Worm (Caenorhabditis elegans) whole organism, L4 larva: ENCODE data around the gene fip-4.

Experiments used
- D1046.2 ChIP-seq: fragments of 200-800 bp; sonication (Bioruptor generic); IDR thresholded peaks from 2 replicates; pipeline ENCODE4 v1.3.6; 2022; ENCODE audit warnings: missing genetic modification characterization, missing compliant biosample characterization
- F26F4.8 ChIP-seq: fragments of 200-800 bp; sonication (Bioruptor generic); conservative IDR thresholded peaks from 2 replicates; pipeline ENCODE4 v1.3.6; 2022; ENCODE audit warnings: missing genetic modification characterization, missing compliant biosample characterization
- F37D6.2 ChIP-seq: sonication (generic microtip); optimal IDR thresholded peaks from 2 replicates; lab custom pipeline; 2016; ENCODE audit warnings: mild to moderate bottlenecking, missing genetic modification characterization, missing compliant biosample characterization
- F44E2.7 ChIP-seq: fragments of 200-800 bp; sonication (Bioruptor generic); IDR thresholded peaks from 2 replicates; pipeline ENCODE4 v2.1.2; 2022; ENCODE audit warnings: missing genetic modification characterization, missing compliant biosample characterization
- F49E8.2 ChIP-seq: sonication (generic microtip); optimal IDR thresholded peaks from 2 replicates; lab custom pipeline; 2016; ENCODE audit warnings: missing compliant biosample characterization, mild to moderate bottlenecking, missing genetic modification characterization, borderline replicate concordance
- R02D3.7 ChIP-seq: fragments of 150-350 bp; sonication (generic microtip); optimal IDR thresholded peaks from 3 replicates; lab custom pipeline; 2014; ENCODE audit warnings: missing biosample characterization, missing genetic modification characterization
- Y5F2A.4 ChIP-seq: fragments of 200-800 bp; sonication (Bioruptor generic); optimal IDR thresholded peaks from 2 replicates; lab custom pipeline; 2018; ENCODE audit warnings: mild to moderate bottlenecking, missing genetic modification characterization, missing compliant biosample characterization
- Y75B8A.6 ChIP-seq: fragments of 200-800 bp; sonication (Bioruptor generic); IDR thresholded peaks from 2 replicates; pipeline ENCODE4 v1.3.6; 2022; ENCODE audit warnings: missing genetic modification reagents, missing genetic modification characterization, missing compliant biosample characterization
- ZK546.5 ChIP-seq, 2 experiments: sonication (generic microtip); optimal IDR thresholded peaks; 2 replicates each; lab custom pipeline; 2017; ENCODE audit warnings: missing biosample characterization in 2 of 2, missing genetic modification characterization in 2 of 2
- aha-1 ChIP-seq: fragments of 150-350 bp; peaks from one replicate; lab custom pipeline; 2014; ENCODE audit warnings: missing biosample characterization, missing genetic modification characterization
- ceh-44 ChIP-seq: fragments of 200-800 bp; sonication (Bioruptor generic); IDR thresholded peaks from 2 replicates; pipeline ENCODE4 v1.3.6; 2022; ENCODE audit warnings: missing genetic modification reagents, missing genetic modification characterization, missing compliant biosample characterization
- ceh-62 ChIP-seq: sonication (generic microtip); optimal IDR thresholded peaks from 2 replicates; lab custom pipeline; 2017; ENCODE audit warnings: missing biosample characterization, missing genetic modification characterization
- ctbp-1 ChIP-seq: fragments of 200-800 bp; sonication (Bioruptor generic); IDR thresholded peaks from 2 replicates; pipeline ENCODE4 v1.3.6; 2022; ENCODE audit warnings: missing genetic modification reagents, missing genetic modification characterization, missing compliant biosample characterization
- daf-16 ChIP-seq, 3 experiments: sonication (generic microtip); optimal IDR thresholded peaks; 2 replicates each; lab custom pipeline; 2016 to 2017; ENCODE audit warnings: missing genetic modification characterization in 3 of 3, missing genetic modification reagents in 3 of 3, mild to moderate bottlenecking in 2 of 3, missing compliant biosample characterization in 2 of 3, missing biosample characterization in 1 of 3, moderate library complexity in 1 of 3
- daf-19 ChIP-seq: fragments of 200-800 bp; sonication (Bioruptor generic); conservative IDR thresholded peaks from 2 replicates; pipeline ENCODE4 v1.3.6; 2022; ENCODE audit warnings: missing genetic modification characterization, missing compliant biosample characterization
- dmd-9 ChIP-seq: fragments of 200-800 bp; sonication (Bioruptor generic); IDR thresholded peaks from 2 replicates; pipeline ENCODE4 v1.3.6; 2022; ENCODE audit warnings: missing genetic modification reagents, missing genetic modification characterization, missing compliant biosample characterization
- dpl-1 ChIP-seq: fragments of 150-350 bp; optimal IDR thresholded peaks from 2 replicates; lab custom pipeline; 2014; ENCODE audit warnings: missing biosample characterization, missing genetic modification reagents, missing genetic modification characterization
- duxl-1 ChIP-seq: sonication (generic microtip); optimal IDR thresholded peaks from 2 replicates; lab custom pipeline; 2016; ENCODE audit warnings: mild to moderate bottlenecking, missing genetic modification characterization, moderate library complexity, missing compliant biosample characterization; ENCODE audit not compliant: poor library complexity
- dve-1 ChIP-seq: sonication (generic microtip); optimal IDR thresholded peaks from 2 replicates; lab custom pipeline; 2017; ENCODE audit warnings: antibody characterized with exemption, mild to moderate bottlenecking, missing genetic modification characterization, missing compliant biosample characterization; ENCODE audit not compliant: insufficient read depth
- gei-8 ChIP-seq: fragments of 200-800 bp; sonication (Bioruptor generic); optimal IDR thresholded peaks from 2 replicates; lab custom pipeline; 2018; ENCODE audit warnings: mild to moderate bottlenecking, missing genetic modification characterization, missing compliant biosample characterization
- hif-1 ChIP-seq, 2 experiments: sonication (generic microtip); optimal IDR thresholded peaks; 2 replicates each; lab custom pipeline; 2016 to 2017; ENCODE audit warnings: missing compliant biosample characterization in 2 of 2, missing genetic modification characterization in 2 of 2, missing genetic modification reagents in 2 of 2, missing genotype in 2 of 2, mild to moderate bottlenecking in 1 of 2
- hlh-30 ChIP-seq: sonication (generic microtip); optimal IDR thresholded peaks from 2 replicates; lab custom pipeline; 2017; ENCODE audit warnings: antibody characterized with exemption, mild to moderate bottlenecking, missing genetic modification characterization, missing compliant biosample characterization; ENCODE audit not compliant: insufficient read depth
- lin-13 ChIP-seq: fragments of 150-350 bp; optimal IDR thresholded peaks from 2 replicates; lab custom pipeline; 2014; ENCODE audit warnings: missing biosample characterization, missing genetic modification reagents, missing genetic modification characterization
- lin-29 ChIP-seq: fragments of 200-800 bp; sonication (Bioruptor generic); IDR thresholded peaks from 2 replicates; pipeline ENCODE4 v1.3.6; 2022; ENCODE audit warnings: missing genetic modification reagents, missing genetic modification characterization, missing compliant biosample characterization
- lin-38 ChIP-seq: fragments of 200-800 bp; sonication (Bioruptor generic); IDR thresholded peaks from 2 replicates; pipeline ENCODE4 v1.3.6; 2022; ENCODE audit warnings: missing genetic modification reagents, missing genetic modification characterization, missing compliant biosample characterization
- lir-3 ChIP-seq: sonication (generic microtip); optimal IDR thresholded peaks from 2 replicates; lab custom pipeline; 2016; ENCODE audit warnings: mild to moderate bottlenecking, missing genetic modification characterization, missing compliant biosample characterization
- madf-9 ChIP-seq: fragments of 200-800 bp; sonication (Bioruptor generic); conservative IDR thresholded peaks from 2 replicates; pipeline ENCODE4 v1.3.6; 2022; ENCODE audit warnings: missing genetic modification reagents, missing genetic modification characterization, missing compliant biosample characterization
- mdl-1 ChIP-seq, 2 experiments: fragments of 150-350 bp in 1 of 2; sonication (generic microtip) in 1 of 2; optimal IDR thresholded peaks; 2 replicates each; lab custom pipeline; 2014 to 2017; ENCODE audit warnings: missing biosample characterization in 2 of 2, missing genetic modification characterization in 2 of 2
- mxl-3 ChIP-seq: fragments of 200-800 bp; sonication (Bioruptor generic); optimal IDR thresholded peaks from 2 replicates; lab custom pipeline; 2018; ENCODE audit warnings: mild to moderate bottlenecking, missing genetic modification characterization, missing compliant biosample characterization
- nhr-10 ChIP-seq: fragments of 150-350 bp; optimal IDR thresholded peaks from 2 replicates; lab custom pipeline; 2014; ENCODE audit warnings: missing biosample characterization, missing genetic modification characterization
- nhr-102 ChIP-seq: sonication (generic microtip); optimal IDR thresholded peaks from 2 replicates; lab custom pipeline; 2016; ENCODE audit warnings: mild to moderate bottlenecking, missing genetic modification characterization, moderate library complexity, missing compliant biosample characterization
- nhr-11 ChIP-seq: fragments of 150-350 bp; optimal IDR thresholded peaks from 2 replicates; lab custom pipeline; 2014; ENCODE audit warnings: missing biosample characterization, missing genetic modification characterization
- nhr-111 ChIP-seq: fragments of 200-800 bp; sonication (Bioruptor generic); optimal IDR thresholded peaks from 2 replicates; lab custom pipeline; 2018; ENCODE audit warnings: mild to moderate bottlenecking, missing genetic modification characterization, missing compliant biosample characterization
- nhr-237 ChIP-seq: sonication (generic microtip); optimal IDR thresholded peaks from 2 replicates; lab custom pipeline; 2017; ENCODE audit warnings: missing biosample characterization, missing genetic modification characterization
- nhr-25 ChIP-seq: sonication (generic microtip); optimal IDR thresholded peaks from 2 replicates; lab custom pipeline; 2017; ENCODE audit warnings: missing genetic modification characterization, mild to moderate bottlenecking, missing compliant biosample characterization, antibody characterized with exemption, moderate library complexity, borderline replicate concordance; ENCODE audit not compliant: insufficient read depth
- nhr-41 ChIP-seq: fragments of 200-800 bp; sonication (Bioruptor generic); IDR thresholded peaks from 2 replicates; pipeline ENCODE4 v1.3.6; 2022; ENCODE audit warnings: missing genetic modification reagents, missing genetic modification characterization, missing compliant biosample characterization
- nhr-42 ChIP-seq: fragments of 200-800 bp; sonication (Bioruptor generic); IDR thresholded peaks from 2 replicates; pipeline ENCODE4 v1.3.6; 2022; ENCODE audit warnings: missing genetic modification characterization, missing compliant biosample characterization
- nhr-6 ChIP-seq: fragments of 150-350 bp; optimal IDR thresholded peaks from 2 replicates; lab custom pipeline; 2014; ENCODE audit warnings: missing biosample characterization, missing genetic modification characterization
- nhr-77 ChIP-seq: fragments of 150-350 bp; optimal IDR thresholded peaks from 2 replicates; lab custom pipeline; 2014; ENCODE audit warnings: missing biosample characterization, missing genetic modification characterization
- rbr-2 ChIP-seq: sonication (generic microtip); optimal IDR thresholded peaks from 2 replicates; lab custom pipeline; 2016; ENCODE audit warnings: missing genotype, missing genetic modification characterization, missing compliant biosample characterization
- saeg-2 ChIP-seq: fragments of 200-800 bp; sonication (Bioruptor generic); IDR thresholded peaks from 2 replicates; pipeline ENCODE4 v1.3.6; 2022; ENCODE audit warnings: missing genetic modification reagents, missing genetic modification characterization, missing compliant biosample characterization
- skn-1 ChIP-seq: fragments of 150-350 bp; optimal IDR thresholded peaks from 2 replicates; lab custom pipeline; 2014; ENCODE audit warnings: missing biosample characterization, missing genetic modification characterization
- snpc-4 ChIP-seq: fragments of 150-350 bp; optimal IDR thresholded peaks from 2 replicates; lab custom pipeline; 2014; ENCODE audit warnings: missing biosample characterization, missing genetic modification characterization
- spr-3 ChIP-seq: fragments of 200-800 bp; sonication (Bioruptor generic); optimal IDR thresholded peaks from 2 replicates; lab custom pipeline; 2018; ENCODE audit warnings: mild to moderate bottlenecking, missing genetic modification characterization, missing compliant biosample characterization
- unc-39 ChIP-seq: sonication (generic microtip); optimal IDR thresholded peaks from 2 replicates; lab custom pipeline; 2017; ENCODE audit warnings: missing biosample characterization, missing genetic modification characterization
- unc-62 ChIP-seq, 3 experiments: fragments of 150-350 bp in 1 of 3; sonication (generic microtip); optimal IDR thresholded peaks in 2 of 3; peaks in 1 of 3; 1 replicate in 1 of 3; 2 replicates in 2 of 3; lab custom pipeline; 2014 to 2017; ENCODE audit warnings: missing biosample characterization in 3 of 3, missing genetic modification characterization in 3 of 3, missing genetic modification reagents in 3 of 3, missing genotype in 1 of 3
- zfp-2 ChIP-seq: sonication (generic microtip); optimal IDR thresholded peaks from 2 replicates; lab custom pipeline; 2016; ENCODE audit warnings: mild to moderate bottlenecking, missing genetic modification characterization, missing compliant biosample characterization
- zip-11 ChIP-seq: fragments of 200-800 bp; sonication (Bioruptor generic); IDR thresholded peaks from 2 replicates; pipeline ENCODE4 v1.3.6; 2022; ENCODE audit warnings: missing genetic modification characterization, missing compliant biosample characterization
- ztf-7 ChIP-seq: fragments of 150-350 bp; optimal IDR thresholded peaks from 2 replicates; lab custom pipeline; 2014; ENCODE audit warnings: missing biosample characterization, missing genetic modification characterization

Gene fip-4

ce11 chrV:8606099-8606696 lies 4.9 kb downstream of the fip-4 start, which contains the start of gene vps-60 (continued):
- TF ChIP-seq ZK546.5 (tag; optimal IDR thresholded peaks at IDR 0.05; lab: Kevin White, UChicago) (no peak), nhr-237 (tag; lab: Kevin White, UChicago) (no peak), nhr-77 (tag; lab: Kevin White, UChicago) (peak; percentile 95), nhr-111 (GFP tag; lab: Kevin White, UChicago) (no peak), rbr-2 (tag; lab: Kevin White, UChicago) (peak; percentile 93), zfp-2 (tag; lab: Kevin White, UChicago) (peak; percentile 70), nhr-10 (tag; lab: Kevin White, UChicago) (peak; percentile 86), zip-11 (no peak), nhr-41 (GFP tag; lab: Robert Waterston, UW) (0 out of 2 replicates have a peak, but pooled peaks have one; percentile 29), unc-39 (tag; lab: Kevin White, UChicago) (no peak), ctbp-1 (GFP tag; lab: Robert Waterston, UW) (peak; percentile 86), nhr-42 (GFP tag; lab: Robert Waterston, UW) (peak; percentile 77; the same call in 1 of the 2 replicates), gei-8 (no peak), hif-1 (tag; optimal IDR thresholded peaks at IDR 0.05; lab: Kevin White, UChicago) (peak; percentile 37 to 88), dve-1 (peak; percentile 98), D1046.2 (GFP tag; lab: Robert Waterston, UW) (no peak), duxl-1 (tag; lab: Kevin White, UChicago) (no peak), madf-9 (peak; percentile 91), daf-19 (GFP tag; lab: Robert Waterston, UW) (no peak), skn-1 (no peak), spr-3 (GFP tag; lab: Kevin White, UChicago) (no peak), ceh-44 (GFP tag; lab: Robert Waterston, UW) (no peak), hlh-30 (tag; lab: Kevin White, UChicago) (peak; percentile 93), daf-16 (GFP tag; optimal IDR thresholded peaks at IDR 0.05; lab: Kevin White, UChicago) (peak; percentile 26 to 53), daf-16 (tag; optimal IDR thresholded peaks at IDR 0.05; lab: Kevin White, UChicago) (peak; percentile 91), lin-13 (GFP tag; lab: Kevin White, UChicago) (peak; percentile 81), nhr-6 (peak; percentile 97), saeg-2 (GFP tag; lab: Robert Waterston, UW) (0 out of 2 replicates have a peak, but pooled peaks have one; percentile 42), nhr-11 (tag; lab: Kevin White, UChicago) (peak; percentile 93), aha-1 (peak; percentile 99), nhr-25 (tag; lab: Kevin White, UChicago) (peak; percentile 94), ceh-62 (tag; lab: Kevin White, UChicago) (no peak), ztf-7 (tag; lab: Kevin White, UChicago) (peak; percentile 49), dpl-1 (GFP tag; lab: Kevin White, UChicago) (peak; percentile 82), dmd-9 (GFP tag; lab: Robert Waterston, UW) (no peak), Y5F2A.4 (GFP tag; lab: Kevin White, UChicago) (no peak), mxl-3 (peak; percentile 58), R02D3.7 (no peak), mdl-1 (tag; optimal IDR thresholded peaks at IDR 0.05; lab: Kevin White, UChicago) (peak; percentile 17 to 84), F26F4.8 (no peak), nhr-102 (tag; lab: Kevin White, UChicago) (peak; percentile 66), F44E2.7 (no peak), F49E8.2 (tag; lab: Kevin White, UChicago) (no peak), lir-3 (no peak), lin-38 (GFP tag; lab: Robert Waterston, UW) (peak; percentile 77), unc-62 (GFP tag; optimal IDR thresholded peaks at IDR 0.05 in 1 of 2; lab: Kevin White, UChicago) (peak in 1 of 2 experiments; percentile 96), unc-62 (tag; optimal IDR thresholded peaks at IDR 0.05; lab: Kevin White, UChicago) (no peak), F37D6.2 (tag; lab: Kevin White, UChicago) (peak; percentile 69), Y75B8A.6 (GFP tag; lab: Robert Waterston, UW) (no peak), lin-29 (peak; percentile 76; the same call in 1 of the 2 replicates), snpc-4 (peak; percentile 18)
